Worm (Caenorhabditis elegans) whole organism, L1 larva: Measurements from ENCODE around the gene pqn-54.

ENCODE experiments used
- aly-2 ChIP-seq: fragments of 150-350 bp; optimal IDR thresholded peaks from 2 replicates; lab custom pipeline; 2014; ENCODE audit warnings: missing biosample characterization, missing genetic modification characterization
- ceh-82 ChIP-seq, 3 experiments: fragments of 150-350 bp in 1 of 3; sonication (generic microtip) in 2 of 3; optimal IDR thresholded peaks; 2 replicates each; lab custom pipeline; 2014 to 2017; ENCODE audit warnings: missing biosample characterization in 3 of 3, missing genetic modification characterization in 3 of 3
- efl-3 ChIP-seq: fragments of 200-800 bp; sonication (Bioruptor generic); optimal IDR thresholded peaks from 2 replicates; lab custom pipeline; 2018; ENCODE audit warnings: mild to moderate bottlenecking, missing genetic modification characterization, missing compliant biosample characterization
- elt-2 ChIP-seq: sonication (generic microtip); optimal IDR thresholded peaks from 2 replicates; lab custom pipeline; 2016; ENCODE audit warnings: missing genetic modification characterization, mild to moderate bottlenecking, inconsistent platforms, missing compliant biosample characterization, missing genetic modification reagents
- elt-3 ChIP-seq, 6 experiments: fragments of 150-350 bp in 1 of 6; sonication (generic microtip); optimal IDR thresholded peaks; 2 replicates each; lab custom pipeline; 2017 to 2018; ENCODE audit warnings: missing biosample characterization in 6 of 6, missing genetic modification characterization in 6 of 6, inconsistent platforms in 1 of 6
- lsy-2 ChIP-seq, 2 experiments: fragments of 150-350 bp; optimal IDR thresholded peaks; 2 replicates each; lab custom pipeline; 2014; ENCODE audit warnings: missing biosample characterization in 2 of 2, missing genetic modification characterization in 2 of 2
- mdl-1 ChIP-seq, 2 experiments: fragments of 150-350 bp; optimal IDR thresholded peaks; 2 replicates each; lab custom pipeline; 2014 to 2017; ENCODE audit warnings: missing biosample characterization in 2 of 2, missing genetic modification characterization in 2 of 2, inconsistent platforms in 1 of 2
- nhr-28 ChIP-seq: fragments of 150-350 bp; optimal IDR thresholded peaks from 2 replicates; lab custom pipeline; 2014; ENCODE audit warnings: missing biosample characterization, missing genetic modification characterization
- nhr-77 ChIP-seq: fragments of 150-350 bp; optimal IDR thresholded peaks from 2 replicates; lab custom pipeline; 2014; ENCODE audit warnings: missing biosample characterization, missing genetic modification characterization
- tbx-2 ChIP-seq: sonication (generic microtip); optimal IDR thresholded peaks from 2 replicates; lab custom pipeline; 2016; ENCODE audit warnings: missing genetic modification characterization, missing compliant biosample characterization
- unc-62 ChIP-seq: fragments of 150-350 bp; optimal IDR thresholded peaks from 2 replicates; lab custom pipeline; 2014; ENCODE audit warnings: missing biosample characterization, missing genetic modification reagents, missing genetic modification characterization

- TF ChIP-seq lsy-2 (tag; optimal IDR thresholded peaks at IDR 0.05; lab: Kevin White, UChicago) (no peak), efl-3 (GFP tag; lab: Kevin White, UChicago) (no peak), ceh-82 (tag; optimal IDR thresholded peaks at IDR 0.05; lab: Kevin White, UChicago) (no peak), elt-3 (tag; optimal IDR thresholded peaks at IDR 0.05; lab: Kevin White, UChicago) (no peak), nhr-77 (tag; lab: Kevin White, UChicago) (no peak), aly-2 (tag; lab: Kevin White, UChicago) (no peak), tbx-2 (tag; lab: Kevin White, UChicago) (no peak), mdl-1 (tag; optimal IDR thresholded peaks at IDR 0.05; lab: Kevin White, UChicago) (no peak), nhr-28 (tag; lab: Kevin White, UChicago) (no peak), elt-2 (tag; lab: Kevin White, UChicago) (no peak), unc-62 (no peak)
Measured at ce11 chrV:1495752-1496151, 31.0 kb downstream of the pqn-54 start.
